Worm (Caenorhabditis elegans): ENCODE results near the gene Y51H4A.24.

ce11 chrIV:16720412-16720811, 20.3 kb downstream of the Y51H4A.24 start, which contains the start of gene Y51H4A.22:
- TF ChIP-seq nhr-12 (tag; optimal IDR thresholded peaks at IDR 0.05) (no peak), elt-3 (tag; optimal IDR thresholded peaks at IDR 0.05) (no peak), lsy-2 (tag; optimal IDR thresholded peaks at IDR 0.05) (no peak), nhr-129 (tag; optimal IDR thresholded peaks at IDR 0.05) (no peak), zag-1 (tag; optimal IDR thresholded peaks at IDR 0.05) (no peak), lin-13 (GFP tag; optimal IDR thresholded peaks at IDR 0.05) (no peak), unc-62 (GFP tag; optimal IDR thresholded peaks at IDR 0.05) (no peak), ZK546.5 (tag; optimal IDR thresholded peaks at IDR 0.05) (no peak), mab-5 (tag; optimal IDR thresholded peaks at IDR 0.05) (no peak), nhr-237 (tag; optimal IDR thresholded peaks at IDR 0.05) (no peak), lin-39 (tag; optimal IDR thresholded peaks at IDR 0.05) (no peak)

Measured in whole organism, L2 larva.